Worm (Caenorhabditis elegans) whole organism, mixed stage, embryonic: ENCODE results near the gene pqn-96.

Source experiments
- elt-3 ChIP-seq: fragments of 150-350 bp; optimal IDR thresholded peaks from 2 replicates; lab custom pipeline; 2014; ENCODE audit warnings: missing biosample characterization, missing genetic modification characterization
- lin-13 ChIP-seq: fragments of 150-350 bp; optimal IDR thresholded peaks from 2 replicates; lab custom pipeline; 2014; ENCODE audit warnings: missing biosample characterization, missing genetic modification characterization
- mep-1 ChIP-seq: fragments of 150-350 bp; optimal IDR thresholded peaks from 2 replicates; lab custom pipeline; 2017; ENCODE audit warnings: missing biosample characterization, missing genetic modification reagents, missing genetic modification characterization, inconsistent platforms
- pha-4 ChIP-seq: fragments of 150-350 bp; optimal IDR thresholded peaks from 2 replicates; lab custom pipeline; 2018; ENCODE audit warnings: missing biosample characterization, missing genetic modification reagents, missing genetic modification characterization
- sem-2 ChIP-seq: fragments of 200-800 bp; sonication (Bioruptor generic); optimal IDR thresholded peaks from 2 replicates; lab custom pipeline; 2018; ENCODE audit warnings: mild to moderate bottlenecking, missing genetic modification characterization, missing compliant biosample characterization
- sptf-1 ChIP-seq: sonication (generic microtip); optimal IDR thresholded peaks from 2 replicates; lab custom pipeline; 2017; ENCODE audit warnings: mild to moderate bottlenecking, missing genetic modification characterization, moderate library complexity, missing compliant biosample characterization
- unc-39 ChIP-seq: fragments of 150-350 bp; optimal IDR thresholded peaks from 2 replicates; lab custom pipeline; 2014; ENCODE audit warnings: missing biosample characterization, missing genetic modification characterization
- ztf-11 ChIP-seq: fragments of 150-350 bp; optimal IDR thresholded peaks from 2 replicates; lab custom pipeline; 2014; ENCODE audit warnings: missing biosample characterization, missing genetic modification characterization

DNA sequence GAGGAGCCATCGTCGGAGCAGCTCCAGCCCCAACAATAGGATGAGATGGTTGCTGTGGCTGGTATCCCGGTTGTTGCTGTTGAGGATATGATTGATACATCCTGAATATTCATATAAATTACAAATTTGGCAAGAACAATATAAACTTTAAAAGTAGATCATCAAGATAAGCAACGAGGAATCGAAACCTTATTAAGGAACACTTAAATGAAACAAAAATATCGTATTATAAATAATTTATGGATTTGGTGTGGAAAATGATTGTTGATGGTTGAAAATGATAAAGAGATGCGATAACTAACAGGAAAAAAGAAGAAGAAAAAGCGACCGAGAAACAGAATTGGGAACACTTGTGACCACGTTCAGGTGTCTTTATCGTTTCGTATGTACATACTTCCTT lies at the start of gene pqn-96:
- TF ChIP-seq lin-13 (no peak), mep-1 (tag; lab: Kevin White, UChicago) (no peak), ztf-11 (tag; lab: Kevin White, UChicago) (no peak), unc-39 (no peak), elt-3 (no peak), sptf-1 (tag; lab: Kevin White, UChicago) (no peak), pha-4 (tag; lab: Kevin White, UChicago) (no peak), sem-2 (no peak)
